Worm (Caenorhabditis elegans) whole organism, L4/young adult: ENCODE results near the gene ape-1.

ENCODE experiments used
- W03F9.2 ChIP-seq: fragments of 150-350 bp; optimal IDR thresholded peaks from 2 replicates; lab custom pipeline; 2014; ENCODE audit warnings: missing biosample characterization, missing genetic modification characterization
- dao-5 ChIP-seq: sonication (generic microtip); optimal IDR thresholded peaks from 2 replicates; lab custom pipeline; 2016; ENCODE audit warnings: missing genotype, missing genetic modification characterization, moderate library complexity, missing compliant biosample characterization
- him-1 ChIP-seq: sonication (generic microtip); optimal IDR thresholded peaks from 2 replicates; lab custom pipeline; 2016; ENCODE audit warnings: missing genotype, missing genetic modification reagents, missing genetic modification characterization, missing compliant biosample characterization

Gene ape-1

DNA sequence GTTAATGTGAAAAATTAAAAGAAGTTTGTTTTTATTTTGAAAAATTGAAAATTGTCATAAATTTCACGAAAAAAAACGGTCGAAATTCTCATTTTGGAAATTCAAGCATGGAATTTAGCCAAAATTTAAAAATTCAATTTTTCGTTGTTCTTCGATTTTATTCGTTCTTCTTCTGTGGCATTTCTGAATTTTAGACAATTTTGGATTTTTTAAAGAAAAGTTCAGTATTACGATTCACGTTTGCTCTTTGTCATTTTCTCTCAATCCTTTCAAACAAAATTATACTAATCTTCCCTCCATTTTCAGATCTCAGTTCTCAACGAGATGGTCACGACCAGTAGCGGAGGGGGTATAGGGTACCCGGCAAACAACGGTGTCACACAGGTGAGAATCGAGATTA lies at the start of gene ape-1:
Gene ape-1, plus strand, starts transcription at position 301 of the 400 bp plus-strand sequence.
- TF ChIP-seq him-1 = no peak
- TF ChIP-seq W03F9.2 (tag; lab: Kevin White, UChicago) = no peak
- TF ChIP-seq dao-5 (tag; lab: Kevin White, UChicago) = no peak

DNA sequence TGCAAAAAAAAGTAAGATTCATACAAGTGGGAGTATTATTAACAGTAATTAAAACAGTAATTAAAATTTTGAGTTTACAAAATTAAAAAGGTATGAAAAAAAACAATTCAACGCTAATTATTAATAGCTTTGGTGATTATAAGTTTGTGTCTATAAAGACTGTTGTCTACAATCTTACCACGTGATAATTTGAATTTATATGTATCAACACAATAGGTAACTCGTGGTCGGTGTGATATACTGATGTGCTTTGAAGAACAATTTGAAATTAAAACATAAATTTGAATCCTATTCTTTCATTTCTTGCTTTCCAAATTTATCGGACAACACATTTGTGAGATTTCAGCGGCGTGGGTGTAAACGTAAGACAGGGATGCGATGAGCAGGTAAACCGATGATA lies 47.9 kb upstream of the ape-1 start:
- TF ChIP-seq W03F9.2 (tag; lab: Kevin White, UChicago) (no peak), him-1 (no peak), dao-5 (tag; lab: Kevin White, UChicago) (no peak)

ce11 chrV:11629222-11630026 lies 46.3 kb upstream of the ape-1 start, which contains the start of gene F35B12.10:
F35B12.10 (minus strand) TSS chrV:11629272.
- no peak for TF ChIP-seq dao-5 (tag; lab: Kevin White, UChicago)
- no peak for TF ChIP-seq him-1
- TF ChIP-seq W03F9.2 (tag; lab: Kevin White, UChicago) = no peak

ce11 chrV:11631128-11631527 lies 44.6 kb upstream of the ape-1 start:
- no peak for TF ChIP-seq W03F9.2 (tag; lab: Kevin White, UChicago)
- TF ChIP-seq dao-5 (tag; lab: Kevin White, UChicago) = no peak
- no peak for TF ChIP-seq him-1

DNA sequence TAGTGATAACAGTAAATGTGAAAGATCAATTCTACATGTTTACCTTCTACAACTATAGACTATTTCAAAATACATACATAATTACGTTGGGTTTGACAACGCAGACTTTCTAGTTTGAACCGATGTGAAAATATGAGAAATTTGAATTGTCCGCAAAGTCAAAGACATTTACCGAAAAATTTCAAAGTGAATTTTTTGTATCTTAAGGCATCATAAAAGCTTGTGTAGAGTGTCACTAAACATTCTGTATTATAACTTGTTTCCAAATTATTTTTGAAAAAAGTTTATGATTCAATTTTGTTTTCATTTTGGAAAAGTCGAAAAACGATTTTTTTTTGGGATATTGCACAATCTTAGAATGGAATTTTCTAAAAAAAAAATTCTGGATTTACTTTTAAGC lies 40.2 kb upstream of the ape-1 start:
- no peak for TF ChIP-seq dao-5 (tag; lab: Kevin White, UChicago)
- TF ChIP-seq him-1 = no peak
- no peak for TF ChIP-seq W03F9.2 (tag; lab: Kevin White, UChicago)

DNA sequence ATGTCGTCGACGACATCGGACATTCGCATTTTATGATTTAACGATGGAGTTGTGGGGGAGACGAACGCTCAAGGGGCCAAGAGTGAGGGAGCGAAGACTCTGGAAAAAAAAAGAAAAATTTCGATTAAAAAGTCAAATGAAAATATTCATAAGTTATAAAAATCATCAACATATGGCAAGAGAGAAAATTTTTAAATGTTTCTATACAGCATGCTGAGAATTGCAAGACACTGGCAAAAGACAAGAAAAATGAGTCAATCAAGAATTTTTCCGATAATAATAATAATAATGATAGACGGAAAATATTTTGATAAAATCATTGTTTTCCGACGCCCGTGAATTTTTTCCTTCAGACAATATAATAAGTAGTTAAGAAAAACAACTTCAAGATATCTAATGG lies 38.5 kb upstream of the ape-1 start, which contains the start of gene sipa-1:
Gene sipa-1, minus strand, starts transcription at position 101 of the 400 bp plus-strand sequence.
- TF ChIP-seq W03F9.2 (tag; lab: Kevin White, UChicago) = no peak
- no peak for TF ChIP-seq him-1
- TF ChIP-seq dao-5 (tag; lab: Kevin White, UChicago) = no peak

DNA sequence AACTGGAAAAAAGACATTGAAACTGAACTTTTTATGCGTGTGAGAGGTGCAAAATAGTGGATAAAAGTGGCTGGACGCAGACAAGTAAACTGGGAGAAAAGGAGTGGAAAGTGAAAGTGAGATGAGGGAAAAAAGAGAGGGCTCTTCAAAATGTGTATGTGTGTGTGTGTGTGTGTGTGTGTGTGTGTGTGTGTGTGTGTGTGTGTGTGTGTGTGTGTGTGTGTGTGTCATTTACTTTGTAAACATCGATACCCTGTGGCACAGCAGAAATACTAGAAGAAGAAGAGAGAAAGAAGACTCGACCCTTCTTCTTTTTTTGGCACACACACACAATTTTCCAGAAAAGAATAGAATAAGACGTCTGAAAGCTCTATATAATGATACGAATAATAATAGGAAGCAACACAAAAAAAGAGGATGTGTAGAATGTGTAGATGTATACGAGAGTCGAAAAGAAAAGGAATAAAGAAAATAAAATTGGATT lies 37.1 kb upstream of the ape-1 start:
- TF ChIP-seq him-1 (no peak), W03F9.2 (tag; lab: Kevin White, UChicago) (no peak), dao-5 (tag; lab: Kevin White, UChicago) (no peak)

DNA sequence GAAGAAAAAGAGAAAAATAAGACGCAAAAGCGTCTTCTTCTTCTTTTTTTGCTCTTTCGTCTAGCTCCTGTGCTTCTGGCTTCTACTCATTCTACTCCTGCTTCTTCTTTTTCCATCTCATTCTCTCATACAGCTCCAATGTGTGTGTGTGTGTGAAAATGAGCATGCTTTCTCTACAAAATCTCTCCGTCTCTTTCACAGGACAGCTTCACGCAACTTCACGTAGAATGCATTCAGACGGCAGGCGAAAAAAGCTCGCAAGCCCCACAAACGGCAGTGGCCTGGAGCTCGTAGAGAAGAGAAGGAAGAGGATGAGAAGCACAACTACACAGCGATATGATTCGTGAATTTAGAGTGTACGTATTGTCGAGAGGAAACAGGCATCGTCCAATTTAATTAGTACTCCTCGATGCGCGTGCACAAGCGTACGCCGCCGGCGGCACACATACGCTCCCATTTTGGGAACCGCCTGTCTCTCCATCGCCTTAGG lies 34.4 kb upstream of the ape-1 start:
- TF ChIP-seq him-1 = peak; percentile 72
- no peak for TF ChIP-seq W03F9.2 (tag; lab: Kevin White, UChicago)

DNA sequence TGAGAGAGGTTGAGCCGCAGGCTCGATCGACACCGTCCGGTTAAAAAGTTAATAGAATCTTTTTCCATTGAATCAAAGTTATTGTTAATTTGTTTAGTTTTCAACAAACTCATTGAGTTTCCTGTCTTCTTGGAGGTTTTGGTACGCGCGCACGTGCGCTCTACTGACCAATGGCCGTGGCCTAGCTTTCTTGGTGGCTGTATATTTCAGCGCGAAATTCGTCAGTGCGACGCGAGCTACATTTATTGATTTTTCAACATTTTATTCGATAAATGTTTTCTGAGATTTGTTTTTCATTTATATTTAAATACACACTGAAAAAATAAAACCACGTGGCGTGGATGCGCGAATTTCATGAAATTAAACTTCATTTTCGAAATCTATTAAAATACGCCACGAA lies 31.6 kb upstream of the ape-1 start, which contains the start of gene bir-1:
Gene bir-1, plus strand, starts transcription at position 312 of the 400 bp plus-strand sequence.
- TF ChIP-seq W03F9.2 (tag; lab: Kevin White, UChicago) (peak; percentile 34), dao-5 (tag; lab: Kevin White, UChicago) (no peak), him-1 (peak; percentile 44)

DNA sequence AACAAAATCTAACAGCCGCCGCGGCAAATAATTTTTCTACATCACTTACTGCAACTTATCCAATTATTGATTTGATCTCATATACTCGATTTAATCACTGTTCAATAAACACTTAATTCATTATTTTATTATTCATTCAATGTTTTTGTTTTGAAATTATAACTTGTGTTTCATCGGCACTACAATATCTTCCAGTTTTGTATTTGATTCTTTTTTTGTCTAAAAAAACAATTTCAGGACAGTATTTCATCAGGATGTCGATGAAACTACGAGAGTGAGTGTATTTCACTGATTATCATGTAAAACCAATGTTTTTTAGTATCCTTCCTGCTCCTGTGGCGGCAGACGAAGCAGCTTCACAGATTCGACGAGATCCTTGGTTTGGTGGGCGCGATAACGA lies 30.5 kb upstream of the ape-1 start, which contains the start of gene skp-1:
Gene skp-1, plus strand, starts transcription at position 238 of the 400 bp plus-strand sequence.
- no peak for TF ChIP-seq dao-5 (tag; lab: Kevin White, UChicago)
- no peak for TF ChIP-seq him-1
- no peak for TF ChIP-seq W03F9.2 (tag; lab: Kevin White, UChicago)

DNA sequence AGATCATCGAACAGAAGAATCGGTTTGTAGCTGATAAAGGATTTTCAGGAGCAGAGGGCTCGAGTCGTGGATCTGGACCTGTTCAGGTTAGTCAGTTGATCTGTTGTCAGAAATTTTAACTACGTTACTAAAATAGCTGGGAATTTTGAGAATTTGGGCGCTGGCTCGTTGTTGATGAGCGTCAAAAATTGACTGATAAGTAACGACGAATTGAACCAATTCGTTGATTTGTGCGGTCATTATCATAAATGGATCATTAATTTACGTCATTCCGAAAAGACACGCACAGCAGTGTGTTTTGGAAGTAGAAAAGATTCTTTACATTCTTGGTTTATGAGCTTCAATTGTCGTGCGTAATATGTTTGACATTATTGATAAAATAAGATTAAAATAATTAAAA lies 27.9 kb upstream of the ape-1 start:
- TF ChIP-seq dao-5 (tag; lab: Kevin White, UChicago) = no peak
- TF ChIP-seq W03F9.2 (tag; lab: Kevin White, UChicago) = no peak
- TF ChIP-seq him-1 = no peak

DNA sequence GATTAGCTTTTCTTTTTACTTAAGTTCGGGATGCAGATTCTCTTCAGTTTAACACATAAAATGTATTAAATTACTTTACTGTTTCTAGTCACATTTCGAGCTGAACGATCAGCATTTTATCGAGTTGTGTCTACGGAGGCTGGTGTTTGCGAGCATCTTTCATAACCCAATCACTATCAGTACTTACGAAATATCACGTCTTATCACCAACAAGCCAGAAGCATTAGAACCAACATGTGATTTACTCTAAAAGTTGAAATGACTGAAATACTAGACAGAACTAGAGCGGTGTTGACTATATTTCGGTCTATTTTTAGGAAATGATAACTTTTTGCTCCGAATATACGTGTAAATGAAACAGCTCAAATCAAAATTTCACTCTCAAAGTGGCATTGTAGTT lies 27.3 kb upstream of the ape-1 start:
- TF ChIP-seq dao-5 (tag; lab: Kevin White, UChicago) (no peak), him-1 (no peak), W03F9.2 (tag; lab: Kevin White, UChicago) (no peak)

- TF ChIP-seq him-1 = no peak
- TF ChIP-seq dao-5 (tag; lab: Kevin White, UChicago) = no peak
- TF ChIP-seq W03F9.2 (tag; lab: Kevin White, UChicago) = no peak
Observed at ce11 chrV:11649254-11649653, 26.5 kb upstream of the ape-1 start.

ce11 chrV:11650720-11651119 lies 25.0 kb upstream of the ape-1 start, which contains the start of gene zip-10:
zip-10 (minus strand) TSS chrV:11650762.
- TF ChIP-seq dao-5 (tag; lab: Kevin White, UChicago) (no peak), W03F9.2 (tag; lab: Kevin White, UChicago) (no peak), him-1 (no peak)
